Fruit fly (Drosophila melanogaster) whole organism: Measurements from ENCODE around the gene Pp1alpha-96A.

Experiments used
- CG8478 ChIP-seq: fragments of >200 bp; optimal IDR thresholded peaks from 2 replicates; lab custom pipeline; 2018; ENCODE audit warnings: inconsistent platforms
- Dll ChIP-seq: fragments of >200 bp; optimal IDR thresholded peaks from 2 replicates; lab custom pipeline; 2017
- EcR ChIP-seq, 2 experiments: fragments of >200 bp; optimal IDR thresholded peaks; 2 replicates each; lab custom pipeline; 2017; ENCODE audit warnings: missing biosample characterization in 2 of 2, missing genetic modification characterization in 2 of 2, missing genetic modification reagents in 2 of 2
- psq ChIP-seq: fragments of >200 bp; optimal IDR thresholded peaks from 2 replicates; lab custom pipeline; 2017
- usp ChIP-seq: fragments of >200 bp; optimal IDR thresholded peaks from 2 replicates; lab custom pipeline; 2017; ENCODE audit warnings: missing biosample characterization, missing genetic modification characterization, mixed read lengths

- no peak for TF ChIP-seq psq
- TF ChIP-seq EcR (GFP tag; optimal IDR thresholded peaks at IDR 0.05; lab: Kevin White, UChicago), result no peak
- TF ChIP-seq usp (GFP tag; lab: Kevin White, UChicago), result no peak
- TF ChIP-seq CG8478 (lab: Kevin White, UChicago), result peak; percentile 28
- TF ChIP-seq Dll (lab: Kevin White, UChicago), result no peak
Observed at dm6 chr3R:24557020-24557465, 39.0 kb downstream of the Pp1alpha-96A start.
